Fruit fly (Drosophila melanogaster) whole organism, embryonic: ENCODE data around the gene Fur2.

ENCODE experiments used
- Antp ChIP-seq: fragments of 200-800 bp; sonication (Bioruptor generic); optimal IDR thresholded peaks from 3 replicates; lab custom pipeline; 2016; ENCODE audit warnings: missing biosample characterization, missing genetic modification characterization
- B-H2 ChIP-seq: fragments of 200-800 bp; sonication (Bioruptor generic); optimal IDR thresholded peaks from 2 replicates; lab custom pipeline; 2018; ENCODE audit warnings: missing biosample characterization, mild to moderate bottlenecking, missing genetic modification characterization
- CG1024 ChIP-seq: fragments of 200-800 bp; sonication (Bioruptor generic); IDR thresholded peaks from 2 replicates; pipeline ENCODE4 v1.3.6; 2022; ENCODE audit warnings: missing biosample characterization, missing genetic modification characterization
- CG10431 ChIP-seq: fragments of 200-800 bp; sonication (Bioruptor generic); optimal IDR thresholded peaks from 3 replicates; lab custom pipeline; 2018; ENCODE audit warnings: missing biosample characterization, mild to moderate bottlenecking, missing genetic modification characterization
- CG11085 ChIP-seq: fragments of 200-800 bp; sonication (Bioruptor generic); IDR thresholded peaks from 2 replicates; pipeline ENCODE4 v1.3.6; 2022; ENCODE audit warnings: missing biosample characterization, missing genetic modification characterization
- CG11093 ChIP-seq: fragments of 200-800 bp; sonication (Bioruptor generic); IDR thresholded peaks from 3 replicates; pipeline ENCODE4 v1.3.6; 2022; ENCODE audit warnings: missing biosample characterization, missing genetic modification characterization
- CG12104 ChIP-seq: fragments of 200-800 bp; sonication (Bioruptor generic); optimal IDR thresholded peaks from 3 replicates; lab custom pipeline; 2016; ENCODE audit warnings: missing biosample characterization, missing genetic modification characterization
- CG12219 ChIP-seq: fragments of 200-800 bp; sonication (Bioruptor generic); optimal IDR thresholded peaks from 3 replicates; lab custom pipeline; 2018; ENCODE audit warnings: missing biosample characterization, mild to moderate bottlenecking, missing genetic modification characterization
- CG13287 ChIP-seq: fragments of 200-800 bp; sonication (Bioruptor generic); IDR thresholded peaks from 2 replicates; pipeline ENCODE4 v1.3.6; 2022; ENCODE audit warnings: missing biosample characterization, missing genetic modification characterization; ENCODE audit not compliant: partially characterized antibody
- CG14014 ChIP-seq: fragments of 200-800 bp; sonication (Bioruptor generic); IDR thresholded peaks from 2 replicates; pipeline ENCODE4 v1.3.6; 2022; ENCODE audit warnings: missing biosample characterization, missing genetic modification characterization
- CG14667 ChIP-seq: fragments of 200-800 bp; sonication (Bioruptor generic); IDR thresholded peaks from 2 replicates; pipeline ENCODE4 v1.3.6; 2022; ENCODE audit warnings: missing biosample characterization, missing genetic modification characterization
- CG17829 ChIP-seq: fragments of 200-800 bp; optimal IDR thresholded peaks from 2 replicates; lab custom pipeline; 2019; ENCODE audit warnings: missing biosample characterization, mild to moderate bottlenecking, missing genetic modification characterization, moderate library complexity
- CG30020 ChIP-seq: fragments of 200-800 bp; optimal IDR thresholded peaks from 2 replicates; lab custom pipeline; 2019; ENCODE audit warnings: missing biosample characterization, mild to moderate bottlenecking, missing genetic modification characterization, moderate library complexity
- CG3407 ChIP-seq: fragments of 200-800 bp; sonication (Bioruptor generic); optimal IDR thresholded peaks from 2 replicates; lab custom pipeline; 2018; ENCODE audit warnings: missing biosample characterization, mild to moderate bottlenecking, missing genetic modification characterization
- CG7786 ChIP-seq: fragments of 200-800 bp; sonication (Bioruptor generic); optimal IDR thresholded peaks from 2 replicates; lab custom pipeline; 2016; ENCODE audit warnings: missing biosample characterization, missing genetic modification characterization
- CG8388 ChIP-seq: fragments of 200-800 bp; sonication (Bioruptor generic); optimal IDR thresholded peaks from 2 replicates; lab custom pipeline; 2019; ENCODE audit warnings: missing biosample characterization, mild to moderate bottlenecking, missing genetic modification characterization, moderate library complexity
- CG8924 ChIP-seq: fragments of 200-800 bp; optimal IDR thresholded peaks from 3 replicates; lab custom pipeline; 2019; ENCODE audit warnings: missing biosample characterization, mild to moderate bottlenecking, missing genetic modification characterization, moderate library complexity
- CrebB ChIP-seq: fragments of 200-800 bp; sonication (Bioruptor generic); optimal IDR thresholded peaks from 3 replicates; lab custom pipeline; 2018; ENCODE audit warnings: missing biosample characterization, mild to moderate bottlenecking, missing genetic modification characterization
- Dp ChIP-seq: fragments of 200-800 bp; sonication (Bioruptor generic); optimal IDR thresholded peaks from 2 replicates; lab custom pipeline; 2018; ENCODE audit warnings: missing biosample characterization, mild to moderate bottlenecking, missing genetic modification characterization, moderate library complexity
- Dref ChIP-seq: fragments of 200-800 bp; sonication (Bioruptor generic); IDR thresholded peaks from 2 replicates; pipeline ENCODE4 v1.3.6; 2022; ENCODE audit warnings: missing biosample characterization, missing genetic modification characterization
- ERR ChIP-seq: fragments of 200-800 bp; sonication (Bioruptor generic); optimal IDR thresholded peaks from 2 replicates; lab custom pipeline; 2016; ENCODE audit warnings: missing biosample characterization, missing genetic modification characterization
- HLH3B ChIP-seq: fragments of 200-800 bp; sonication (Bioruptor generic); IDR thresholded peaks from 2 replicates; pipeline ENCODE4 v1.3.6; 2022; ENCODE audit warnings: missing biosample characterization, missing genetic modification characterization
- HLH4C ChIP-seq: fragments of 200-800 bp; sonication (Bioruptor generic); IDR thresholded peaks from 3 replicates; pipeline ENCODE4 v1.3.6; 2022; ENCODE audit warnings: missing biosample characterization, missing genetic modification characterization; ENCODE audit not compliant: partially characterized antibody
- Hand ChIP-seq: fragments of 200-800 bp; sonication (Bioruptor generic); optimal IDR thresholded peaks from 2 replicates; lab custom pipeline; 2017; ENCODE audit warnings: mild to moderate bottlenecking, missing biosample characterization, missing genetic modification reagents, missing genetic modification characterization
- Neu2 ChIP-seq: fragments of 200-800 bp; sonication (Bioruptor generic); optimal IDR thresholded peaks from 3 replicates; lab custom pipeline; 2016; ENCODE audit warnings: missing biosample characterization, missing genetic modification characterization, borderline replicate concordance
- Nf-YC ChIP-seq: fragments of 200-800 bp; optimal IDR thresholded peaks from 3 replicates; lab custom pipeline; 2019; ENCODE audit warnings: missing biosample characterization, mild to moderate bottlenecking, missing genetic modification characterization, moderate library complexity
- Pdp1 ChIP-seq, 2 experiments: fragments of 200-800 bp; sonication (Bioruptor generic); optimal IDR thresholded peaks; 3 replicates each; lab custom pipeline; 2016; ENCODE audit warnings: missing biosample characterization in 2 of 2, missing genetic modification characterization in 2 of 2, mild to moderate bottlenecking in 1 of 2, moderate library complexity in 1 of 2
- Scr ChIP-seq: fragments of 200-800 bp; sonication (Bioruptor generic); IDR thresholded peaks from 2 replicates; pipeline ENCODE4 v1.3.6; 2022; ENCODE audit warnings: missing biosample characterization, missing genetic modification characterization; ENCODE audit not compliant: partially characterized antibody
- ab ChIP-seq: fragments of 200-800 bp; sonication (Bioruptor generic); optimal IDR thresholded peaks from 2 replicates; lab custom pipeline; 2016; ENCODE audit warnings: missing biosample characterization, missing genetic modification characterization
- amos ChIP-seq: fragments of 200-800 bp; sonication (Bioruptor generic); IDR thresholded peaks from 2 replicates; pipeline ENCODE4 v1.3.6; 2022; ENCODE audit warnings: missing biosample characterization, missing genetic modification characterization; ENCODE audit not compliant: partially characterized antibody
- ato ChIP-seq: fragments of 200-800 bp; sonication (Bioruptor generic); IDR thresholded peaks from 2 replicates; pipeline ENCODE4 v1.3.6; 2022; ENCODE audit warnings: missing biosample characterization, missing genetic modification characterization; ENCODE audit not compliant: partially characterized antibody
- cwo ChIP-seq: fragments of 200-800 bp; sonication (Bioruptor generic); optimal IDR thresholded peaks from 3 replicates; lab custom pipeline; 2017; ENCODE audit warnings: missing biosample characterization, missing genetic modification characterization, mild to moderate bottlenecking, moderate library complexity, missing genetic modification reagents
- ewg ChIP-seq: fragments of 200-800 bp; sonication (Bioruptor generic); optimal IDR thresholded peaks from 3 replicates; lab custom pipeline; 2017; ENCODE audit warnings: mild to moderate bottlenecking, missing biosample characterization, missing genetic modification reagents, missing genetic modification characterization
- fd102C ChIP-seq: fragments of 200-800 bp; sonication (Bioruptor generic); optimal IDR thresholded peaks from 2 replicates; lab custom pipeline; 2018; ENCODE audit warnings: missing biosample characterization, mild to moderate bottlenecking, missing genetic modification characterization, moderate library complexity
- fd3F ChIP-seq: fragments of 200-800 bp; sonication (Bioruptor generic); optimal IDR thresholded peaks from 2 replicates; lab custom pipeline; 2018; ENCODE audit warnings: missing biosample characterization, mild to moderate bottlenecking, missing genetic modification characterization, moderate library complexity
- fd96Cb ChIP-seq: fragments of 200-800 bp; sonication (Bioruptor generic); optimal IDR thresholded peaks from 2 replicates; lab custom pipeline; 2018; ENCODE audit warnings: missing biosample characterization, mild to moderate bottlenecking, missing genetic modification characterization, moderate library complexity
- lmd ChIP-seq: fragments of 200-800 bp; sonication (Bioruptor generic); IDR thresholded peaks from 2 replicates; pipeline ENCODE4 v1.3.6; 2022; ENCODE audit warnings: missing biosample characterization, missing genetic modification characterization
- nerfin-2 ChIP-seq: fragments of 200-800 bp; sonication (Bioruptor generic); IDR thresholded peaks from 2 replicates; pipeline ENCODE4 v1.3.6; 2022; ENCODE audit warnings: missing biosample characterization, missing genetic modification characterization; ENCODE audit not compliant: partially characterized antibody
- pb ChIP-seq: fragments of 200-800 bp; sonication (Bioruptor generic); optimal IDR thresholded peaks from 3 replicates; lab custom pipeline; 2016; ENCODE audit warnings: missing biosample characterization, missing genetic modification characterization
- peb ChIP-seq: fragments of 200-800 bp; sonication (Bioruptor generic); IDR thresholded peaks from 2 replicates; pipeline ENCODE4 v1.3.6; 2022; ENCODE audit warnings: missing biosample characterization, missing genetic modification characterization
- pho ChIP-seq: fragments of 200-800 bp; sonication (Bioruptor generic); optimal IDR thresholded peaks from 2 replicates; lab custom pipeline; 2016; ENCODE audit warnings: missing biosample characterization, missing genetic modification characterization
- pzg ChIP-seq: fragments of 200-800 bp; sonication (Bioruptor generic); optimal IDR thresholded peaks from 3 replicates; lab custom pipeline; 2018; ENCODE audit warnings: missing biosample characterization, mild to moderate bottlenecking, missing genetic modification characterization, moderate library complexity
- row ChIP-seq: fragments of 200-800 bp; sonication (Bioruptor generic); IDR thresholded peaks from 3 replicates; pipeline ENCODE4 v1.3.6; 2022; ENCODE audit warnings: missing biosample characterization, missing genetic modification characterization
- sens-2 ChIP-seq: fragments of 200-800 bp; sonication (Bioruptor generic); IDR thresholded peaks from 2 replicates; pipeline ENCODE4 v1.3.6; 2022; ENCODE audit warnings: missing biosample characterization, missing genetic modification characterization
- sisA ChIP-seq: fragments of 200-800 bp; sonication (Bioruptor generic); IDR thresholded peaks from 2 replicates; pipeline ENCODE4 v1.3.6; 2022; ENCODE audit warnings: missing biosample characterization, missing genetic modification characterization
- trem ChIP-seq: fragments of 200-800 bp; optimal IDR thresholded peaks from 3 replicates; lab custom pipeline; 2019; ENCODE audit warnings: missing biosample characterization, mild to moderate bottlenecking, missing genetic modification characterization, moderate library complexity
- vfl ChIP-seq: fragments of 200-800 bp; sonication (Bioruptor generic); optimal IDR thresholded peaks from 2 replicates; lab custom pipeline; 2016; ENCODE audit warnings: missing biosample characterization, missing genetic modification characterization

Fur2 gene

dm6 chrX:16358670-16359320, 14.1 kb upstream of the Fur2 start, which contains the start of the genes U2af50 and PIG-Q (continued):
- TF ChIP-seq pb (GFP tag; lab: Kevin White, UChicago): no peak

dm6 chrX:16361306-16361705, 11.6 kb upstream of the Fur2 start, which contains the start of gene nonA:
Gene nonA, plus strand, starts transcription at chrX:16361569.
- no peak for TF ChIP-seq lmd (GFP tag; lab: Robert Waterston, UW)
- TF ChIP-seq sisA (GFP tag; lab: Robert Waterston, UW): no peak
- no peak; the same call in 1 of the 2 replicates for TF ChIP-seq Dref (GFP tag; lab: Robert Waterston, UW)
- TF ChIP-seq CG14014 (GFP tag; lab: Robert Waterston, UW): no peak
- TF ChIP-seq fd3F: no peak
- TF ChIP-seq cwo (GFP tag; lab: Kevin White, UChicago): no peak
- TF ChIP-seq sens-2 (GFP tag; lab: Robert Waterston, UW): no peak
- TF ChIP-seq Nf-YC (tag; lab: Kevin White, UChicago): no peak
- TF ChIP-seq nerfin-2: no peak
- no peak for TF ChIP-seq vfl
- no peak for TF ChIP-seq ato (GFP tag; lab: Robert Waterston, UW)
- peak; percentile 99 for TF ChIP-seq CG30020 (tag; lab: Kevin White, UChicago)
- no peak for TF ChIP-seq CG12219
- no peak for TF ChIP-seq fd102C (GFP tag; lab: Kevin White, UChicago)
- TF ChIP-seq Scr: peak; percentile 46
- no peak for TF ChIP-seq ewg (GFP tag; lab: Kevin White, UChicago)
- TF ChIP-seq Pdp1 (GFP tag; optimal IDR thresholded peaks at IDR 0.05; lab: Kevin White, UChicago): peak in 1 of 2 experiments; percentile 32
- TF ChIP-seq B-H2 (GFP tag; lab: Kevin White, UChicago): no peak
- TF ChIP-seq pho (GFP tag; lab: Kevin White, UChicago): no peak
- peak; percentile 60; the same call in 1 of the 3 replicates for TF ChIP-seq row (GFP tag; lab: Robert Waterston, UW)
- TF ChIP-seq HLH3B (GFP tag; lab: Robert Waterston, UW): no peak
- no peak for TF ChIP-seq peb (GFP tag; lab: Robert Waterston, UW)
- 0 out of 2 replicates have a peak, but pooled peaks have one; percentile 17 for TF ChIP-seq CG13287 (GFP tag; lab: Robert Waterston, UW)
- peak; percentile 83 for TF ChIP-seq CG1024 (GFP tag; lab: Robert Waterston, UW)
- TF ChIP-seq amos: peak; percentile 15; the same call in 1 of the 2 replicates
- TF ChIP-seq CG11085: no peak
- no peak for TF ChIP-seq ab (GFP tag; lab: Kevin White, UChicago)
- peak; percentile 12 for TF ChIP-seq CG10431 (GFP tag; lab: Kevin White, UChicago)
- TF ChIP-seq CG11093 (GFP tag; lab: Robert Waterston, UW): no peak
- TF ChIP-seq Dp: no peak
- no peak for TF ChIP-seq fd96Cb
- no peak for TF ChIP-seq CrebB (tag; lab: Kevin White, UChicago)
- TF ChIP-seq CG8924 (tag; lab: Kevin White, UChicago): peak; percentile 22
- TF ChIP-seq ERR: no peak
- peak; percentile 58; the same call in 1 of the 2 replicates for TF ChIP-seq CG14667 (GFP tag; lab: Robert Waterston, UW)
- TF ChIP-seq CG8388 (GFP tag; lab: Kevin White, UChicago): no peak
- TF ChIP-seq trem (tag; lab: Kevin White, UChicago): peak; percentile 22
- TF ChIP-seq pzg: peak; percentile 44
- no peak for TF ChIP-seq Antp (GFP tag; lab: Kevin White, UChicago)
- no peak for TF ChIP-seq Hand (GFP tag; lab: Kevin White, UChicago)
- no peak for TF ChIP-seq CG3407 (GFP tag; lab: Kevin White, UChicago)
- TF ChIP-seq HLH4C (GFP tag; lab: Robert Waterston, UW): peak; percentile 53; the same call in 2 of the 3 replicates
- no peak for TF ChIP-seq Neu2 (GFP tag; lab: Kevin White, UChicago)
- TF ChIP-seq CG17829 (tag; lab: Kevin White, UChicago): peak; percentile 10
- TF ChIP-seq CG7786 (GFP tag; lab: Kevin White, UChicago): no peak
- TF ChIP-seq CG12104 (GFP tag; lab: Kevin White, UChicago): no peak
